Fruit fly (Drosophila melanogaster) whole organism, adult: ENCODE measurements around the gene CG32568.

ENCODE experiments used
- CG11617 ChIP-seq: fragments of 200-800 bp; sonication (Bioruptor generic); optimal IDR thresholded peaks from 2 replicates; lab custom pipeline; 2017; ENCODE audit warnings: mild to moderate bottlenecking, missing biosample characterization, missing genetic modification reagents, missing genetic modification characterization
- CG14711 ChIP-seq: fragments of 200-800 bp; sonication (Bioruptor generic); optimal IDR thresholded peaks from 2 replicates; lab custom pipeline; 2018; ENCODE audit warnings: missing biosample characterization, mild to moderate bottlenecking, missing genetic modification characterization, moderate library complexity
- CG1620 ChIP-seq: fragments of 200-800 bp; sonication (Bioruptor generic); optimal IDR thresholded peaks from 2 replicates; lab custom pipeline; 2016; ENCODE audit warnings: missing biosample characterization, missing genetic modification characterization
- CG7045 ChIP-seq: fragments of 200-800 bp; sonication (Bioruptor generic); optimal IDR thresholded peaks from 2 replicates; lab custom pipeline; 2017; ENCODE audit warnings: missing biosample characterization, mild to moderate bottlenecking, missing genetic modification characterization
- Clk ChIP-seq: fragments of 200-800 bp; sonication (Bioruptor generic); optimal IDR thresholded peaks from 2 replicates; lab custom pipeline; 2017; ENCODE audit warnings: missing biosample characterization, missing genetic modification characterization
- Crg-1 ChIP-seq: fragments of 200-800 bp; sonication (Bioruptor generic); optimal IDR thresholded peaks from 2 replicates; lab custom pipeline; 2016; ENCODE audit warnings: missing biosample characterization, missing genetic modification characterization
- Hr96 ChIP-seq: fragments of 200-800 bp; sonication (Bioruptor generic); optimal IDR thresholded peaks from 2 replicates; lab custom pipeline; 2016; ENCODE audit warnings: missing biosample characterization, missing genetic modification characterization
- Mnt ChIP-seq: fragments of 200-800 bp; sonication (Bioruptor generic); optimal IDR thresholded peaks from 2 replicates; lab custom pipeline; 2016; ENCODE audit warnings: missing biosample characterization, mild to moderate bottlenecking, missing genetic modification characterization
- cic ChIP-seq: fragments of 200-800 bp; sonication (Bioruptor generic); optimal IDR thresholded peaks from 2 replicates; lab custom pipeline; 2017; ENCODE audit warnings: missing biosample characterization, mild to moderate bottlenecking, missing genetic modification characterization, moderate library complexity
- cnc ChIP-seq, 2 experiments: fragments of >200 bp; optimal IDR thresholded peaks; 2 replicates each; lab custom pipeline; 2017
- ovo ChIP-seq: fragments of 200-800 bp; sonication (Bioruptor generic); optimal IDR thresholded peaks from 2 replicates; lab custom pipeline; 2016; ENCODE audit warnings: missing biosample characterization, missing genetic modification characterization
- pad ChIP-seq: fragments of 200-800 bp; sonication (Bioruptor generic); optimal IDR thresholded peaks from 3 replicates; lab custom pipeline; 2017; ENCODE audit warnings: missing biosample characterization, missing genetic modification characterization, mild to moderate bottlenecking, moderate library complexity, missing genetic modification reagents
- toe ChIP-seq: fragments of 200-800 bp; sonication (Bioruptor generic); optimal IDR thresholded peaks from 2 replicates; lab custom pipeline; 2016; ENCODE audit warnings: missing biosample characterization, missing genetic modification characterization

- TF ChIP-seq CG1620 (GFP tag; lab: Kevin White, UChicago) (no peak), cic (no peak), ovo (GFP tag; lab: Kevin White, UChicago) (no peak), CG11617 (GFP tag; lab: Kevin White, UChicago) (no peak), Mnt (no peak), CG7045 (GFP tag; lab: Kevin White, UChicago) (no peak), Hr96 (GFP tag; lab: Kevin White, UChicago) (no peak), CG14711 (no peak), Crg-1 (GFP tag; lab: Kevin White, UChicago) (no peak), pad (GFP tag; lab: Kevin White, UChicago) (no peak), cnc (optimal IDR thresholded peaks at IDR 0.05; lab: Kevin White, UChicago) (no peak), toe (no peak), Clk (GFP tag; lab: Kevin White, UChicago) (no peak)
These were observed 43.8 kb upstream of the CG32568 start for dm6 chrX:16696614-16697519.
